Worm (Caenorhabditis elegans): Measurements from ENCODE around the gene mif-2.

DNA sequence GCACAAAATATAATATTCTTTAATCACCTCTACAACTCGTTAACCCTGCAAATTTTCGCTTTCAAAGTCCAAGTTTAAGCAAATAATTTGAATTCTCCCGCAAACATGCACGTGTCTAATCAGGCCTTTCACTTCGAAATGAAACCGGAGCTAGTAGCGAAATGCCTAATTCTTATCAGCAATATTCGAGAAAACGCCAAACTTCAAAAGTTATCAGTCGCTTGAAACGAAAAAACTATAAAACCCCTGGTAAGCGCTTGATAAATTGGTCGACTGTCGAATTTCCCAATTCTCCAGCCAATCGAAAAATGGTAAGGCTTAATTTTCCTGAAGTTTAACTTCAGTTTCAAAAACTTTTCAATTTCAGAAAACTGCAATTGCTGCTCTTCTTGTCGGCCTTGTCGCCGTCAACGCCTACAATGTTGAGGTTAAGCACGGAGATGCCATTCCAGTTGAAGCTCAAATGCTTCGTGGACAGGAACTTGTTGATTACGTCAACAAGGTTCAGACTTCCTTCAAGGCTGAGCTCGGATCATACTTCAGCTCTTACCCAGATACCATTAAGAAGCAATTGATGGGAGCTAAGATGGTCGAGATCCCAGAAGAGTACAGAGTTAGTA, 24.7 kb upstream of the mif-2 start, which contains the start of gene cpr-9:
- no peak for TF ChIP-seq elt-3 (tag; optimal IDR thresholded peaks at IDR 0.05)
- no peak for TF ChIP-seq snpc-4 (tag; optimal IDR thresholded peaks at IDR 0.05)
- TF ChIP-seq sptf-1 (tag; optimal IDR thresholded peaks at IDR 0.05), result no peak
- TF ChIP-seq ztf-11 (tag; optimal IDR thresholded peaks at IDR 0.05), result no peak
- no peak for TF ChIP-seq unc-62 (GFP tag; optimal IDR thresholded peaks at IDR 0.05)
- TF ChIP-seq nhr-237 (tag; optimal IDR thresholded peaks at IDR 0.05), result no peak
- no peak for TF ChIP-seq pha-4 (tag; optimal IDR thresholded peaks at IDR 0.05)
- no peak for TF ChIP-seq blmp-1 (tag; optimal IDR thresholded peaks at IDR 0.05)
- TF ChIP-seq lsy-2 (tag; optimal IDR thresholded peaks at IDR 0.05), result no peak
- TF ChIP-seq ceh-39 (tag; optimal IDR thresholded peaks at IDR 0.05), result no peak
- TF ChIP-seq nhr-28 (tag; optimal IDR thresholded peaks at IDR 0.05), result no peak
- no peak for TF ChIP-seq lin-13 (tag; optimal IDR thresholded peaks at IDR 0.05)
- no peak for TF ChIP-seq ces-1 (GFP tag; optimal IDR thresholded peaks at IDR 0.05)
- TF ChIP-seq unc-39 (tag; optimal IDR thresholded peaks at IDR 0.05), result no peak

Data from whole organism, mixed stage, embryonic.